Fruit fly (Drosophila melanogaster): ENCODE data around the gene CG17127.

Gene CG17127

dm6 chr2L:10770568-10770967 lies at the start of gene CG17127:
Gene CG17127 (plus strand): TSS chr2L:10770868.
- no peak for TF ChIP-seq noc (tag; optimal IDR thresholded peaks at IDR 0.05)

dm6 chr2L:10721535-10721934 lies 49.1 kb upstream of the CG17127 start:
- TF ChIP-seq noc (tag; optimal IDR thresholded peaks at IDR 0.05), result no peak

- TF ChIP-seq noc (tag; optimal IDR thresholded peaks at IDR 0.05), result no peak
Measured at dm6 chr2L:10723903-10724302, 46.8 kb upstream of the CG17127 start, which contains the start of gene CG6431. Gene CG6431 (plus strand): TSS chr2L:10724203.

- no peak for TF ChIP-seq noc (tag; optimal IDR thresholded peaks at IDR 0.05)
Measured at dm6 chr2L:10728751-10729150, 41.9 kb upstream of the CG17127 start, which contains the start of gene CG6443. Gene CG6443 (plus strand): TSS chr2L:10728978.

dm6 chr2L:10729955-10730354 lies 40.7 kb upstream of the CG17127 start, which contains the start of gene CG17118:
Gene CG17118 (plus strand): TSS chr2L:10730255.
- no peak for TF ChIP-seq noc (tag; optimal IDR thresholded peaks at IDR 0.05)

- TF ChIP-seq noc (tag; optimal IDR thresholded peaks at IDR 0.05), result no peak
Measured at dm6 chr2L:10732343-10732808, 38.3 kb upstream of the CG17127 start, which contains the start of the genes EMC3 and Dpy-30L1. Gene EMC3 (minus strand): TSS chr2L:10732423. Gene Dpy-30L1 (plus strand): TSS chr2L:10732653.

dm6 chr2L:10735923-10736322 lies 34.7 kb upstream of the CG17127 start, which contains the start of gene Nup107:
Gene Nup107 (minus strand): TSS chr2L:10736071.
- TF ChIP-seq noc (tag; optimal IDR thresholded peaks at IDR 0.05), result no peak

dm6 chr2L:10736993-10737756 lies 33.5 kb upstream of the CG17127 start, which contains the start of the genes Vha16-5 and CG12299:
Gene Vha16-5 (minus strand): TSS chr2L:10737043.
Gene CG12299 (plus strand): TSS chr2L:10737345.
- TF ChIP-seq noc (tag; optimal IDR thresholded peaks at IDR 0.05), result no peak

dm6 chr2L:10743714-10744113 lies 27.0 kb upstream of the CG17127 start, which contains the start of gene CG6729:
Gene CG6729 (minus strand): TSS chr2L:10743935.
- TF ChIP-seq noc (tag; optimal IDR thresholded peaks at IDR 0.05), result no peak

dm6 chr2L:10748218-10748617 lies 22.4 kb upstream of the CG17127 start:
- TF ChIP-seq noc (tag; optimal IDR thresholded peaks at IDR 0.05), result no peak

- no peak for TF ChIP-seq noc (tag; optimal IDR thresholded peaks at IDR 0.05)
Measured at dm6 chr2L:10749607-10750467, 20.8 kb upstream of the CG17127 start.

dm6 chr2L:10750915-10751612 lies 19.6 kb upstream of the CG17127 start:
- no peak for TF ChIP-seq noc (tag; optimal IDR thresholded peaks at IDR 0.05)

- TF ChIP-seq noc (tag; optimal IDR thresholded peaks at IDR 0.05), result no peak
Measured at dm6 chr2L:10751879-10752620, 18.6 kb upstream of the CG17127 start.

dm6 chr2L:10752668-10753067 lies 18.0 kb upstream of the CG17127 start:
- TF ChIP-seq noc (tag; optimal IDR thresholded peaks at IDR 0.05), result no peak

dm6 chr2L:10753618-10754017 lies 17.1 kb upstream of the CG17127 start:
- no peak for TF ChIP-seq noc (tag; optimal IDR thresholded peaks at IDR 0.05)
